Fruit fly (Drosophila melanogaster): Measurements from ENCODE around the gene betaTub97EF.

The betaTub97EF gene

dm6 chr3R:27925971-27926533, 62.1 kb downstream of the betaTub97EF start:
- TF ChIP-seq salr (GFP tag; optimal IDR thresholded peaks at IDR 0.05) (peak in 1 of 2 experiments; percentile 52), CG31627 (GFP tag; optimal IDR thresholded peaks at IDR 0.05) (peak; percentile 35), CG10631 (GFP tag; optimal IDR thresholded peaks at IDR 0.05) (peak; percentile 40), svp (GFP tag) (peak; percentile 61), CG3919 (GFP tag; optimal IDR thresholded peaks at IDR 0.05) (peak; percentile 14), Hr4 (GFP tag; optimal IDR thresholded peaks at IDR 0.05) (peak; percentile 44), lz (GFP tag; optimal IDR thresholded peaks at IDR 0.05) (peak; percentile 1), fd59A (GFP tag; optimal IDR thresholded peaks at IDR 0.05) (peak; percentile 10), CG6854 (GFP tag; optimal IDR thresholded peaks at IDR 0.05) (no peak), CG32006 (GFP tag; optimal IDR thresholded peaks at IDR 0.05) (peak; percentile 62), Eip93F (GFP tag; optimal IDR thresholded peaks at IDR 0.05) (no peak), Hr39 (GFP tag; optimal IDR thresholded peaks at IDR 0.05) (peak; percentile 8), CG6163 (GFP tag; IDR thresholded peaks at IDR 0.05) (peak; percentile 7; the same call in 1 of the 3 replicates), CG8632 (GFP tag; optimal IDR thresholded peaks at IDR 0.05) (no peak), CG11294 (GFP tag; IDR thresholded peaks at IDR 0.05) (no peak), CG11762 (GFP tag; optimal IDR thresholded peaks at IDR 0.05; ENCODE audit: insufficient read depth) (no peak), CG8119 (GFP tag; IDR thresholded peaks at IDR 0.05) (0 out of 3 replicates have a peak, but pooled peaks have one; percentile 31), Gug (GFP tag; IDR thresholded peaks at IDR 0.05) (peak; percentile 19; the same call in 1 of the 2 replicates), Sox15 (GFP tag; optimal IDR thresholded peaks at IDR 0.05) (peak; percentile 32), CG3032 (tag; optimal IDR thresholded peaks at IDR 0.05) (peak; percentile 26), esn (GFP tag; optimal IDR thresholded peaks at IDR 0.05) (peak; percentile 38), Eip78C (GFP tag) (peak; percentile 78), CG11902 (GFP tag; optimal IDR thresholded peaks at IDR 0.05) (peak; percentile 4), CG6276 (GFP tag; optimal IDR thresholded peaks at IDR 0.05) (peak; percentile 7), cyc (GFP tag; optimal IDR thresholded peaks at IDR 0.05) (peak; percentile 27), Ets96B (tag; optimal IDR thresholded peaks at IDR 0.05) (no peak), CG6792 (GFP tag; optimal IDR thresholded peaks at IDR 0.05) (peak; percentile 34)

- TF ChIP-seq fkh (GFP tag; optimal IDR thresholded peaks at IDR 0.05) (peak; percentile 12), CG8119 (GFP tag; IDR thresholded peaks at IDR 0.05) (0 out of 3 replicates have a peak, but pooled peaks have one; percentile 12), CG11294 (GFP tag; IDR thresholded peaks at IDR 0.05) (no peak), Eip75B (GFP tag; optimal IDR thresholded peaks at IDR 0.05) (no peak), dsx (GFP tag; optimal IDR thresholded peaks at IDR 0.05; ENCODE audit: poor library complexity, severe bottlenecking) (peak; percentile 5), CG34406 (GFP tag; optimal IDR thresholded peaks at IDR 0.05) (no peak), CG11902 (GFP tag; optimal IDR thresholded peaks at IDR 0.05) (no peak), CG10669 (GFP tag; optimal IDR thresholded peaks at IDR 0.05) (peak; percentile 1), fd85E (GFP tag; optimal IDR thresholded peaks at IDR 0.05) (no peak), CG8319 (GFP tag; optimal IDR thresholded peaks at IDR 0.05) (no peak), CG6276 (GFP tag; optimal IDR thresholded peaks at IDR 0.05) (no peak), svp (GFP tag) (peak; percentile 82), CG6808 (GFP tag; optimal IDR thresholded peaks at IDR 0.05) (peak; percentile 33), CG31627 (GFP tag; optimal IDR thresholded peaks at IDR 0.05) (no peak), salr (GFP tag; optimal IDR thresholded peaks at IDR 0.05) (no peak), CG6163 (GFP tag; IDR thresholded peaks at IDR 0.05) (peak; percentile 67; the same call in 2 of the 3 replicates), lz (GFP tag; optimal IDR thresholded peaks at IDR 0.05) (no peak), OdsH (GFP tag; optimal IDR thresholded peaks at IDR 0.05) (no peak), Blimp-1 (GFP tag; optimal IDR thresholded peaks at IDR 0.05) (no peak), CG16779 (tag; optimal IDR thresholded peaks at IDR 0.05) (no peak), Hr4 (GFP tag; optimal IDR thresholded peaks at IDR 0.05) (no peak), Smox (GFP tag; optimal IDR thresholded peaks at IDR 0.05) (no peak), Hr38 (GFP tag; optimal IDR thresholded peaks at IDR 0.05) (no peak), acj6 (GFP tag; optimal IDR thresholded peaks at IDR 0.05) (no peak), dac (GFP tag; optimal IDR thresholded peaks at IDR 0.05) (no peak), eg (GFP tag; IDR thresholded peaks at IDR 0.05) (no peak), Met (GFP tag; optimal IDR thresholded peaks at IDR 0.05) (peak; percentile 4), CG6792 (GFP tag; optimal IDR thresholded peaks at IDR 0.05) (no peak), CG4318 (GFP tag; optimal IDR thresholded peaks at IDR 0.05) (no peak), vri (GFP tag; optimal IDR thresholded peaks at IDR 0.05) (peak; percentile 50)
Observed at dm6 chr3R:27925000-27925970, 62.9 kb downstream of the betaTub97EF start, which contains the start of gene mino. mino (plus strand) TSS chr3R:27925191.

Data from whole organism, prepupa.